Worm (Caenorhabditis elegans): ENCODE data around the gene nhr-231.

- no peak for TF ChIP-seq fkh-10 (GFP tag; optimal IDR thresholded peaks at IDR 0.05)
- no peak for TF ChIP-seq hmg-11 (tag; optimal IDR thresholded peaks at IDR 0.05)
- TF ChIP-seq unc-39 (tag; optimal IDR thresholded peaks at IDR 0.05), result no peak
- no peak for TF ChIP-seq ceh-16 (tag; optimal IDR thresholded peaks at IDR 0.05)
- no peak for TF ChIP-seq ztf-4 (tag; optimal IDR thresholded peaks at IDR 0.05)
- TF ChIP-seq pqm-1 (tag; optimal IDR thresholded peaks at IDR 0.05), result no peak
- no peak for TF ChIP-seq ama-1 (optimal IDR thresholded peaks at IDR 0.05)
- TF ChIP-seq mdl-1 (tag; optimal IDR thresholded peaks at IDR 0.05), result no peak
- TF ChIP-seq ZK546.5 (tag; optimal IDR thresholded peaks at IDR 0.05), result no peak
- TF ChIP-seq sea-2 (GFP tag; optimal IDR thresholded peaks at IDR 0.05), result no peak
- no peak for TF ChIP-seq lin-39 (tag; optimal IDR thresholded peaks at IDR 0.05)
- TF ChIP-seq egl-27 (tag; optimal IDR thresholded peaks at IDR 0.05), result no peak
- TF ChIP-seq lin-15B (tag; optimal IDR thresholded peaks at IDR 0.05), result no peak
These were observed 42.0 kb upstream of the nhr-231 start, which contains the start of gene clec-252 for ce11 chrV:18748726-18749125.
